Worm (Caenorhabditis elegans): Measurements from ENCODE around the gene mboa-6.

DNA sequence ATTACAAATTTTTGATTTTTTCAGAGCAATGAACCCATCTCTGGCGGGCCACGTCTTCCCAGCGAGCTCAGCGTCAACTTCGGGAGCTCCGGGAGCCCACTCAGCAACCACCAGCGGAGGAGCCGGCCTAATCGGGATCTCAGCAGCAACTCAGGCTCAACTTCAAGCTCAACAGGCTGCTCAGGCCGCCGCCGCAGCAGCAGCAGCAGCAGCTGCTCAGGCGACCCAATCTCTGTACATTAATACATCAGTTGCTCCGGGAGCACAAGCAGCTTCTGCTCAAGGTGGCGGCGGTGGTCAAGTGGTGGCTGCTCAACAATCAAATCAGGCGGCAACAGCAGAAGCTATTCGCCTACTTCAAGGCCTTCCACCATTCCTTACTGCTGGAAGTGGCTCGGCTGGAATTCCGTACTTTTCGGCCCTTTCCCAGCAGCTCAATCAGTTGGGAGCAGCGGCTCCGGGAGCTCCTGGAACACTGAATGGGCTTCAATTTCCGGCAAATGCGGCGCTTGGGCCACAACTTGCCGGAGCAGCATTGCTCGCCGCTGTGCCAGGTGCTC is 31.0 kb downstream of the mboa-6 start:
- TF ChIP-seq ztf-11 (tag; optimal IDR thresholded peaks at IDR 0.05) (no peak), unc-55 (GFP tag; optimal IDR thresholded peaks at IDR 0.05) (no peak), unc-39 (tag; optimal IDR thresholded peaks at IDR 0.05) (no peak), lsy-2 (tag; optimal IDR thresholded peaks at IDR 0.05) (no peak), F13H6.1 (tag; optimal IDR thresholded peaks at IDR 0.05) (no peak)
